Fruit fly (Drosophila melanogaster) whole organism, wandering third instar larva: Measurements from ENCODE around the gene CG31272.

Source experiments
- CrebA ChIP-seq: fragments of 200-800 bp; sonication (Bioruptor generic); optimal IDR thresholded peaks from 2 replicates; lab custom pipeline; 2016; ENCODE audit warnings: missing biosample characterization, mild to moderate bottlenecking, missing genetic modification characterization, borderline replicate concordance
- Dfd ChIP-seq: fragments of >200 bp; optimal IDR thresholded peaks from 2 replicates; lab custom pipeline; 2017; ENCODE audit warnings: missing biosample characterization, missing genetic modification characterization
- Myc ChIP-seq: fragments of >200 bp; optimal IDR thresholded peaks from 2 replicates; lab custom pipeline; 2017
- OdsH ChIP-seq: fragments of 200-800 bp; sonication (Bioruptor generic); optimal IDR thresholded peaks from 2 replicates; lab custom pipeline; 2016; ENCODE audit warnings: missing biosample characterization, mild to moderate bottlenecking, missing genetic modification characterization
- br ChIP-seq: fragments of 200-800 bp; sonication (Bioruptor generic); optimal IDR thresholded peaks from 2 replicates; lab custom pipeline; 2016; ENCODE audit warnings: missing biosample characterization, missing genetic modification characterization
- dl ChIP-seq, 2 experiments: fragments of 175-275, 200-275 bp in 1 of 2; fragments of 200-275 bp in 1 of 2; sonication (Bioruptor generic); optimal IDR thresholded peaks; lab custom pipeline; 2018; ENCODE audit warnings: mild to moderate bottlenecking in 2 of 2, missing biosample characterization in 2 of 2, missing genetic modification characterization in 2 of 2, moderate library complexity in 2 of 2; ENCODE audit not compliant: partially characterized antibody in 2 of 2, insufficient read depth in 1 of 2
- lola ChIP-seq: fragments of >200 bp; optimal IDR thresholded peaks from 2 replicates; lab custom pipeline; 2017; ENCODE audit warnings: missing biosample characterization, missing genetic modification characterization
- pan ChIP-seq: fragments of >200 bp; optimal IDR thresholded peaks from 2 replicates; lab custom pipeline; 2017
- psq ChIP-seq: fragments of 200-800 bp; sonication (Bioruptor generic); optimal IDR thresholded peaks from 3 replicates; lab custom pipeline; 2017; ENCODE audit warnings: missing biosample characterization, mild to moderate bottlenecking, missing genetic modification characterization, moderate library complexity
- usp ChIP-seq: fragments of >200 bp; optimal IDR thresholded peaks from 2 replicates; lab custom pipeline; 2017; ENCODE audit warnings: missing biosample characterization, missing genetic modification characterization

- no peak for TF ChIP-seq Dfd (GFP tag; lab: Kevin White, UChicago)
- TF ChIP-seq br, result no peak
- TF ChIP-seq usp (GFP tag; lab: Kevin White, UChicago), result no peak
- no peak for TF ChIP-seq psq (GFP tag; lab: Kevin White, UChicago)
- TF ChIP-seq CrebA (GFP tag; lab: Kevin White, UChicago), result no peak
- no peak for TF ChIP-seq dl (GFP tag; optimal IDR thresholded peaks at IDR 0.05; lab: Kevin White, UChicago; ENCODE audit: insufficient read depth in 1 of 2, partially characterized antibody in 2 of 2)
- no peak for TF ChIP-seq pan (lab: Kevin White, UChicago)
- TF ChIP-seq Myc (lab: Kevin White, UChicago), result no peak
- TF ChIP-seq OdsH (GFP tag; lab: Kevin White, UChicago), result no peak
- no peak for TF ChIP-seq lola (GFP tag; lab: Kevin White, UChicago)
Measured at dm6 chr3R:10761980-10762379, 2.8 kb upstream of the CG31272 start.
